Fruit fly (Drosophila melanogaster) whole organism, prepupa: ENCODE measurements around the gene noi.

Experiments used
- CG10631 ChIP-seq: fragments of 200-800 bp; sonication (Bioruptor generic); optimal IDR thresholded peaks from 2 replicates; lab custom pipeline; 2016; ENCODE audit warnings: missing biosample characterization, missing genetic modification characterization
- CG11294 ChIP-seq: fragments of 200-800 bp; sonication (Bioruptor generic); IDR thresholded peaks from 2 replicates; pipeline ENCODE4 v1.3.6; 2022; ENCODE audit warnings: missing biosample characterization, missing genetic modification characterization
- CG11762 ChIP-seq: fragments of 200-800 bp; sonication (Bioruptor generic); optimal IDR thresholded peaks from 3 replicates; lab custom pipeline; 2016; ENCODE audit warnings: missing biosample characterization, missing genetic modification characterization; ENCODE audit not compliant: insufficient read depth
- CG15336 ChIP-seq: fragments of 200-800 bp; sonication (Bioruptor generic); IDR thresholded peaks from 2 replicates; pipeline ENCODE4 v1.3.6; 2022; ENCODE audit warnings: missing biosample characterization, missing genetic modification characterization
- CG1621 ChIP-seq: fragments of 200-800 bp; sonication (Bioruptor generic); optimal IDR thresholded peaks from 3 replicates; lab custom pipeline; 2018; ENCODE audit warnings: missing biosample characterization, mild to moderate bottlenecking, missing genetic modification characterization
- CG3032 ChIP-seq: fragments of 200-800 bp; optimal IDR thresholded peaks from 2 replicates; lab custom pipeline; 2019; ENCODE audit warnings: missing biosample characterization, mild to moderate bottlenecking, missing genetic modification characterization, moderate library complexity
- CG31627 ChIP-seq: fragments of 200-800 bp; sonication (Bioruptor generic); optimal IDR thresholded peaks from 3 replicates; lab custom pipeline; 2016; ENCODE audit warnings: missing biosample characterization, missing genetic modification characterization
- CG3919 ChIP-seq: fragments of 200-800 bp; sonication (Bioruptor generic); optimal IDR thresholded peaks from 3 replicates; lab custom pipeline; 2016; ENCODE audit warnings: missing biosample characterization, missing genetic modification characterization
- CG4318 ChIP-seq: fragments of 200-800 bp; sonication (Bioruptor generic); optimal IDR thresholded peaks from 3 replicates; lab custom pipeline; 2017; ENCODE audit warnings: missing biosample characterization, mild to moderate bottlenecking, missing genetic modification characterization
- CG6276 ChIP-seq: fragments of 200-800 bp; sonication (Bioruptor generic); optimal IDR thresholded peaks from 2 replicates; lab custom pipeline; 2017; ENCODE audit warnings: missing biosample characterization, mild to moderate bottlenecking, missing genetic modification characterization
- CG6854 ChIP-seq: fragments of 200-800 bp; sonication (Bioruptor generic); optimal IDR thresholded peaks from 2 replicates; lab custom pipeline; 2017; ENCODE audit warnings: missing biosample characterization, mild to moderate bottlenecking, missing genetic modification characterization
- CG8119 ChIP-seq: fragments of 200-800 bp; sonication (Bioruptor generic); IDR thresholded peaks from 3 replicates; pipeline ENCODE4 v1.3.6; 2022; ENCODE audit warnings: missing biosample characterization, missing genetic modification characterization
- CG8319 ChIP-seq: fragments of 200-800 bp; sonication (Bioruptor generic); optimal IDR thresholded peaks from 3 replicates; lab custom pipeline; 2016; ENCODE audit warnings: missing biosample characterization, missing genetic modification characterization
- Eip78C ChIP-seq: fragments of 200-800 bp; sonication (Bioruptor generic); peaks from one replicate; lab custom pipeline; 2016; ENCODE audit warnings: missing biosample characterization, missing genetic modification characterization
- Ets21C ChIP-seq: fragments of 200-800 bp; sonication (Bioruptor generic); optimal IDR thresholded peaks from 3 replicates; lab custom pipeline; 2016; ENCODE audit warnings: missing biosample characterization, missing genetic modification characterization
- Ets96B ChIP-seq: fragments of 200-800 bp; optimal IDR thresholded peaks from 2 replicates; lab custom pipeline; 2019; ENCODE audit warnings: missing biosample characterization, mild to moderate bottlenecking, missing genetic modification characterization, moderate library complexity
- Hr39 ChIP-seq: fragments of 200-800 bp; sonication (Bioruptor generic); optimal IDR thresholded peaks from 2 replicates; lab custom pipeline; 2016; ENCODE audit warnings: missing biosample characterization, missing genetic modification characterization
- Hr4 ChIP-seq: fragments of 200-800 bp; sonication (Bioruptor generic); optimal IDR thresholded peaks from 3 replicates; lab custom pipeline; 2016; ENCODE audit warnings: missing biosample characterization, missing genetic modification characterization
- Lpt ChIP-seq: fragments of 200-800 bp; sonication (Bioruptor generic); optimal IDR thresholded peaks from 3 replicates; lab custom pipeline; 2016; ENCODE audit warnings: missing biosample characterization, missing genetic modification characterization
- Met ChIP-seq: fragments of 200-800 bp; sonication (Bioruptor generic); optimal IDR thresholded peaks from 3 replicates; lab custom pipeline; 2016; ENCODE audit warnings: missing biosample characterization, missing genetic modification characterization
- OdsH ChIP-seq: fragments of 200-800 bp; sonication (Bioruptor generic); optimal IDR thresholded peaks from 3 replicates; lab custom pipeline; 2016; ENCODE audit warnings: missing biosample characterization, missing genetic modification characterization
- achi ChIP-seq: fragments of 200-800 bp; sonication (Bioruptor generic); optimal IDR thresholded peaks from 3 replicates; lab custom pipeline; 2016; ENCODE audit warnings: missing biosample characterization, missing genetic modification characterization
- cyc ChIP-seq: fragments of 200-800 bp; sonication (Bioruptor generic); optimal IDR thresholded peaks from 3 replicates; lab custom pipeline; 2016; ENCODE audit warnings: missing biosample characterization, missing genetic modification characterization
- dsx ChIP-seq: fragments of 200-800 bp; optimal IDR thresholded peaks from 3 replicates; lab custom pipeline; 2019; ENCODE audit warnings: missing biosample characterization, mild to moderate bottlenecking, missing genetic modification characterization, moderate library complexity; ENCODE audit not compliant: poor library complexity, severe bottlenecking
- eg ChIP-seq: fragments of 200-800 bp; sonication (Bioruptor generic); IDR thresholded peaks from 3 replicates; pipeline ENCODE4 v1.3.6; 2022; ENCODE audit warnings: missing biosample characterization, missing genetic modification characterization
- esn ChIP-seq: fragments of 200-800 bp; sonication (Bioruptor generic); optimal IDR thresholded peaks from 2 replicates; lab custom pipeline; 2016; ENCODE audit warnings: missing biosample characterization, mild to moderate bottlenecking, missing genetic modification characterization, moderate library complexity
- fkh ChIP-seq: fragments of 200-800 bp; sonication (Bioruptor generic); optimal IDR thresholded peaks from 3 replicates; lab custom pipeline; 2017; ENCODE audit warnings: missing biosample characterization, mild to moderate bottlenecking, missing genetic modification characterization, moderate library complexity
- lz ChIP-seq: fragments of 200-800 bp; sonication (Bioruptor generic); optimal IDR thresholded peaks from 3 replicates; lab custom pipeline; 2016; ENCODE audit warnings: missing biosample characterization, missing genetic modification characterization
- net ChIP-seq: fragments of 200-800 bp; sonication (Bioruptor generic); optimal IDR thresholded peaks from 3 replicates; lab custom pipeline; 2016; ENCODE audit warnings: missing biosample characterization, missing genetic modification characterization
- salr ChIP-seq, 2 experiments: fragments of 200-800 bp; sonication (Bioruptor generic); optimal IDR thresholded peaks; 3 replicates each; lab custom pipeline; 2016 to 2018; ENCODE audit warnings: missing biosample characterization in 2 of 2, missing genetic modification characterization in 2 of 2, mild to moderate bottlenecking in 1 of 2
- svp ChIP-seq: fragments of 200-800 bp; sonication (Bioruptor generic); peaks from one replicate; lab custom pipeline; 2016; ENCODE audit warnings: missing biosample characterization, missing genetic modification characterization
- topi ChIP-seq: fragments of 200-800 bp; sonication (Bioruptor generic); optimal IDR thresholded peaks from 3 replicates; lab custom pipeline; 2016; ENCODE audit warnings: missing biosample characterization, missing genetic modification characterization

Gene noi

DNA sequence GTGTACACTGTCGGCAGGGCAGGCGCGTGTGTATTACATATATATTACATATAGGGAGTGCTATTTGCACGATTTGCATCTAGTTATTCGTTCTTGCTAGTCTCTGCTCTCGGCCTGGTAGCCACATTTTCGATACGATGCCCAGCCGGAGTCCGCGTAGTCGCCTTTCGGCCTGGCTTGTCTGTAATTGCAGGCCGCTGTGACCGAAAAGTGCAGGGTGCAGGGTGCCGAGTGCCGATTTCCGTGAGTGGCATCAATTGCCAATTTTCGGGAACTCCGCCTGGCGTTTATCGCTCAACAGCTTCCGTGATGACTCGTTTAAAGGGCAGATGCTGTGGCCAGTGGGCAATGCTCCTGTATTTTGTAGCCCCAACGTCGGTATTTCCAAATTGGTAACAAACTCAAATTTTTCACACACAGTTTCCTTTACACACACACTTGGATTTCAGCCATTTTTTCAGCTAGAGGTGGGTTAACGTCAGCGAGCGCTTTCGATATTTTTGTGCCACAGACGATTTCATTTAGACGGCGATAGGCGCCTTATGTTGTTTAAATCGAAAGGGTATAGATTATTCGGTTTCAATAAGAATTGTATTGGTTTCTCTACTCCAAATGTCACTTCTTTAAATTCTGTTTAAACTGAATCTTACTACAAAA is 3.3 kb downstream of the noi start, which contains the start of gene CG2926:
Gene CG2926, minus strand, starts transcription at position 518 of the 657 bp plus-strand sequence.
- TF ChIP-seq CG1621 (tag; lab: Kevin White, UChicago) (no peak), Hr39 (GFP tag; lab: Kevin White, UChicago) (no peak), CG6854 (GFP tag; lab: Kevin White, UChicago) (peak; percentile 45), lz (GFP tag; lab: Kevin White, UChicago) (peak; percentile 40), cyc (GFP tag; lab: Kevin White, UChicago) (peak; percentile 31), net (GFP tag; lab: Kevin White, UChicago) (no peak), CG31627 (GFP tag; lab: Kevin White, UChicago) (peak; percentile 18), esn (GFP tag; lab: Kevin White, UChicago) (peak; percentile 43), OdsH (no peak), CG15336 (GFP tag; lab: Robert Waterston, UW) (peak; percentile 28; the same call in 1 of the 2 replicates)

DNA sequence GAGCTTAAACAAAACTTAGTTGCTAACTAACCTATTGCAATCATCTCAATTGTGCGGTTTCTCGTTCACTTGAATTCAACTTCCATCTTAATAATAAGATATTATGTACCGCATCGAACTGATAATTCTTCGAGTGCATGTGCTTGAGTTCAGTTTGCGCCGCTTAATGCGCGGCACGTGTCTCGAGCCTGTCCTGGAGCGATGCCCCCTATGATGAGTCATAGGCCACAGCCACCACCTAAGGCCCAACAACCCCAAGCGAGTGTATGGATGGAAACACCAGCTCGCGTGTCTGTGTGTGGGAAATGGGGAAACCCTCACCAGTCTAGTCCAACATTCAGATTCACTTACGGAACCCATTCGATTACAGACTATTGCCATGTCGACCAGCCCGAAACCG is 17.4 kb downstream of the noi start:
- peak; percentile 44 for TF ChIP-seq Met (GFP tag; lab: Kevin White, UChicago)
- peak; percentile 2 for TF ChIP-seq CG31627 (GFP tag; lab: Kevin White, UChicago)
- TF ChIP-seq cyc (GFP tag; lab: Kevin White, UChicago): peak; percentile 16
- no peak for TF ChIP-seq CG3032
- TF ChIP-seq, all 60 proteins: peak for 3

DNA sequence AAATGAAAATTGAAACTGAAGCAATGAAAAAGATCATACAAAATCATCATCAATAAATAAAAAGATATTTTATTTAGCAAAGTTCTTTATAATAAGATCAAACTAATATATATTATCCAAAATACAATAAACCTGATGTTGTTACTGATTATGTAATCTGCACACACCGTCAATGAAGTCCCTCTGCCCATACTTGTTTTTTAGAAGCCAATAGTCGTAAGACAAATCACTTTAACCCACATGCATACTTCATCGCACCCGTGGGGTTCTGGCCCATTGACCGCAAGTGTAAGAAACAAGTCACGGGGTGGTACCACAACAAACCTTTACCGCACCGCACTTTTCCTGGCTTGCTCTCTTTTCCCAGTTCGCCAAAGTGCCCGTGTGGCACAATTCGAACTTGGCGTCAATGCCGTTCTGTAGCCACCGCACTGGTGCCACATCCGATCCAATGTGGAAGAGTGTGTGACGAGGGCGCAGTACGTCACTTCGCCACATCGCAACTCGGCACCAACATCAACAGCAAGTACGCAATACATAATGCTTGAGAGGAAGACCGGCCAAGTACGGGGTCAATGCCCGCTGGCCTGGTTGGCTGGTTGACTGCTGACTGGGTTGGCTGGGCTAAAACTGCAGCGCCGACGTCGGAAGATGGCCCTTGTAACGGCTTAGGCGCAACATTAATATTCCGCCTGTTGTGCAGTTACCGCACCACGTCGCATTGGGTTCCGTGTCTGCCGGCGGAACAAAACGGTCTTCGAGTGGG is 18.2 kb downstream of the noi start:
- TF ChIP-seq CG3919 (GFP tag; lab: Kevin White, UChicago): peak; percentile 9
- TF ChIP-seq OdsH: peak; percentile 17
- TF ChIP-seq Ets96B (tag; lab: Kevin White, UChicago): no peak
- TF ChIP-seq salr (GFP tag; optimal IDR thresholded peaks at IDR 0.05; lab: Kevin White, UChicago): no peak
- TF ChIP-seq Lpt (GFP tag; lab: Kevin White, UChicago): no peak
- TF ChIP-seq Met (GFP tag; lab: Kevin White, UChicago): peak; percentile 3
- TF ChIP-seq achi (GFP tag; lab: Kevin White, UChicago): peak; percentile 7
- 0 out of 3 replicates have a peak, but pooled peaks have one; percentile 31 for TF ChIP-seq CG8119
- TF ChIP-seq Ets21C (GFP tag; lab: Kevin White, UChicago): no peak
- peak; percentile 66 for TF ChIP-seq Eip78C
- TF ChIP-seq CG6276 (GFP tag; lab: Kevin White, UChicago): no peak
- TF ChIP-seq CG11762 (GFP tag; lab: Kevin White, UChicago): no peak
- no peak; the same call in 1 of the 2 replicates for TF ChIP-seq CG15336 (GFP tag; lab: Robert Waterston, UW)
- TF ChIP-seq topi (GFP tag; lab: Kevin White, UChicago): peak; percentile 26
- peak; percentile 53 for TF ChIP-seq svp
- TF ChIP-seq eg: no peak
- TF ChIP-seq CG4318 (GFP tag; lab: Kevin White, UChicago): no peak
- TF ChIP-seq CG10631 (GFP tag; lab: Kevin White, UChicago): peak; percentile 4
- TF ChIP-seq lz (GFP tag; lab: Kevin White, UChicago): peak; percentile 23
- peak; percentile 19 for TF ChIP-seq CG31627 (GFP tag; lab: Kevin White, UChicago)
- TF ChIP-seq esn (GFP tag; lab: Kevin White, UChicago): peak; percentile 22
- TF ChIP-seq CG8319 (GFP tag; lab: Kevin White, UChicago): no peak
- peak; percentile 25 for TF ChIP-seq Hr4
- TF ChIP-seq fkh (GFP tag; lab: Kevin White, UChicago): no peak

DNA sequence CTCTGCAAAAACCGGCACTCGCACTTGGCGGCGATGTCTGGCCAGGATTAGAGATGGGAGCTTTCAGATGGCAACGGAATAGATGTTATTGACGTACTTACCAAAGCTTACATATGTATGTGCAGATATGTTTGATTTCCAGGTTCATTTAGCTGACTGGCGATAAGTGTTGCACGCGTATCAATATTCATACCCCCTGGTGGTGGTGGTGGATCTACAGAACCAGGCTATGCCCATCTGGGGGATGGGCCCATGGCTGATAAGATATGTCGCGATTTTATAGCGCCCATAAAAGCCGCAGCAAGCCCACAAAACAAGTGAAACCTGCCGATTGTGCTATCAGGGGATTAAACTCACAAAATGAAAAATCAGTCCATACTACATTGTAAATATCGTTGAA is 19.5 kb downstream of the noi start:
- TF ChIP-seq net (GFP tag; lab: Kevin White, UChicago) (no peak), dsx (GFP tag; lab: Kevin White, UChicago) (peak; percentile 45), svp (peak; percentile 90), Eip78C (peak; percentile 12), CG11294 (no peak)
